Worm (Caenorhabditis elegans) whole organism, young adult: ENCODE data around the gene Y39F10A.6.

Experiments used
- B0019.2 ChIP-seq: fragments of 200-800 bp; sonication (Bioruptor generic); conservative IDR thresholded peaks from 2 replicates; pipeline ENCODE4 v1.3.6; 2022; ENCODE audit warnings: missing genetic modification reagents, missing genetic modification characterization, missing compliant biosample characterization
- C06A6.2 ChIP-seq: fragments of 200-800 bp; sonication (Bioruptor generic); conservative IDR thresholded peaks from 2 replicates; pipeline ENCODE4 v1.3.6; 2022; ENCODE audit warnings: missing genetic modification characterization, missing compliant biosample characterization
- F33H1.4 ChIP-seq: fragments of 200-800 bp; sonication (Bioruptor generic); IDR thresholded peaks from 2 replicates; pipeline ENCODE4 v1.3.6; 2022; ENCODE audit warnings: missing genetic modification reagents, missing genetic modification characterization, missing compliant biosample characterization
- F49E8.2 ChIP-seq: sonication (generic microtip); optimal IDR thresholded peaks from 3 replicates; lab custom pipeline; 2017; ENCODE audit warnings: missing genetic modification characterization, mild to moderate bottlenecking, missing compliant biosample characterization, antibody characterized with exemption, moderate library complexity; ENCODE audit not compliant: insufficient read depth
- K11D2.4 ChIP-seq: fragments of 200-800 bp; sonication (Bioruptor generic); IDR thresholded peaks from 2 replicates; pipeline ENCODE4 v1.3.6; 2022; ENCODE audit warnings: missing genetic modification reagents, missing genetic modification characterization, missing compliant biosample characterization
- K12H6.12 ChIP-seq: fragments of 200-800 bp; sonication (Bioruptor generic); optimal IDR thresholded peaks from 2 replicates; lab custom pipeline; 2018; ENCODE audit warnings: mild to moderate bottlenecking, missing genetic modification characterization, missing compliant biosample characterization
- T26A5.8 ChIP-seq: sonication (generic microtip); optimal IDR thresholded peaks from 2 replicates; lab custom pipeline; 2016; ENCODE audit warnings: missing genetic modification characterization, missing compliant biosample characterization
- Y53F4B.3 ChIP-seq: fragments of 200-800 bp; sonication (Bioruptor generic); IDR thresholded peaks from 2 replicates; pipeline ENCODE4 v1.3.6; 2022; ENCODE audit warnings: missing genetic modification reagents, missing genetic modification characterization, missing compliant biosample characterization
- ZK185.1 ChIP-seq: sonication (generic microtip); optimal IDR thresholded peaks from 2 replicates; lab custom pipeline; 2016; ENCODE audit warnings: mild to moderate bottlenecking, missing genetic modification characterization, missing compliant biosample characterization; ENCODE audit not compliant: poor library complexity, severe bottlenecking
- bed-1 ChIP-seq: fragments of 200-800 bp; sonication (Bioruptor generic); IDR thresholded peaks from 2 replicates; pipeline ENCODE4 v1.3.6; 2022; ENCODE audit warnings: missing genetic modification reagents, missing genetic modification characterization, missing compliant biosample characterization
- bed-2 ChIP-seq: fragments of 200-800 bp; sonication (Bioruptor generic); IDR thresholded peaks from 2 replicates; pipeline ENCODE4 v1.3.6; 2022; ENCODE audit warnings: missing genetic modification reagents, missing genetic modification characterization, missing compliant biosample characterization
- chd-7 ChIP-seq: sonication (generic microtip); optimal IDR thresholded peaks from 2 replicates; lab custom pipeline; 2016; ENCODE audit warnings: mild to moderate bottlenecking, missing genetic modification characterization, moderate library complexity, missing compliant biosample characterization
- die-1 ChIP-seq: sonication (generic microtip); optimal IDR thresholded peaks from 2 replicates; lab custom pipeline; 2016; ENCODE audit warnings: missing genotype, mild to moderate bottlenecking, missing genetic modification characterization, missing compliant biosample characterization
- dox-1 ChIP-seq: fragments of 200-800 bp; sonication (Bioruptor generic); IDR thresholded peaks from 2 replicates; pipeline ENCODE4 v1.3.6; 2022; ENCODE audit warnings: missing genetic modification reagents, missing genetic modification characterization, missing compliant biosample characterization
- egl-18 ChIP-seq: fragments of 200-800 bp; sonication (Bioruptor generic); IDR thresholded peaks from 2 replicates; pipeline ENCODE4 v1.3.6; 2022; ENCODE audit warnings: missing genetic modification reagents, missing genetic modification characterization, missing compliant biosample characterization
- egrh-3 ChIP-seq: fragments of 200-800 bp; sonication (Bioruptor generic); IDR thresholded peaks from 2 replicates; pipeline ENCODE4 v1.3.6; 2022; ENCODE audit warnings: missing genetic modification reagents, missing genetic modification characterization, missing compliant biosample characterization
- hlh-12 ChIP-seq: sonication (generic microtip); optimal IDR thresholded peaks from 2 replicates; lab custom pipeline; 2016; ENCODE audit warnings: missing genetic modification characterization, missing compliant biosample characterization
- hmg-1.2 ChIP-seq: fragments of 200-800 bp; sonication (Bioruptor generic); IDR thresholded peaks from 2 replicates; pipeline ENCODE4 v1.3.6; 2022; ENCODE audit warnings: missing genetic modification reagents, missing genetic modification characterization, missing compliant biosample characterization
- hmg-20 ChIP-seq: fragments of 200-800 bp; sonication (Bioruptor generic); IDR thresholded peaks from 2 replicates; pipeline ENCODE4 v1.3.6; 2022; ENCODE audit warnings: missing genetic modification reagents, missing genetic modification characterization, missing compliant biosample characterization
- lsy-27 ChIP-seq: sonication (generic microtip); optimal IDR thresholded peaks from 2 replicates; lab custom pipeline; 2017; ENCODE audit warnings: missing genetic modification characterization, mild to moderate bottlenecking, missing compliant biosample characterization, antibody characterized with exemption, missing genotype, borderline replicate concordance; ENCODE audit not compliant: insufficient read depth
- madf-3 ChIP-seq: fragments of 200-800 bp; sonication (Bioruptor generic); IDR thresholded peaks from 2 replicates; pipeline ENCODE4 v1.3.6; 2022; ENCODE audit warnings: missing genetic modification reagents, missing genetic modification characterization, missing compliant biosample characterization
- madf-6 ChIP-seq: fragments of 200-800 bp; sonication (Bioruptor generic); IDR thresholded peaks from 2 replicates; pipeline ENCODE4 v1.3.6; 2022; ENCODE audit warnings: missing genetic modification reagents, missing genetic modification characterization, missing compliant biosample characterization
- mxl-1 ChIP-seq: sonication (generic microtip); optimal IDR thresholded peaks from 2 replicates; lab custom pipeline; 2016; ENCODE audit warnings: missing genetic modification characterization, missing compliant biosample characterization
- somi-1 ChIP-seq: fragments of 200-800 bp; sonication (Bioruptor generic); optimal IDR thresholded peaks from 2 replicates; lab custom pipeline; 2018; ENCODE audit warnings: mild to moderate bottlenecking, missing genetic modification characterization, missing compliant biosample characterization
- tbp1 ChIP-seq: fragments of 200-800 bp; sonication (Bioruptor generic); optimal IDR thresholded peaks from 2 replicates; lab custom pipeline; 2018; ENCODE audit warnings: mild to moderate bottlenecking, missing genetic modification characterization, missing compliant biosample characterization
- unc-62 ChIP-seq: fragments of 150-350 bp; optimal IDR thresholded peaks from 2 replicates; lab custom pipeline; 2014; ENCODE audit warnings: missing biosample characterization, missing genetic modification reagents, missing genetic modification characterization
- zfh-2 ChIP-seq: fragments of 200-800 bp; sonication (Bioruptor generic); conservative IDR thresholded peaks from 2 replicates; pipeline ENCODE4 v1.3.6; 2022; ENCODE audit warnings: missing genetic modification reagents, missing genetic modification characterization, missing compliant biosample characterization
- zim-3 ChIP-seq: sonication (generic microtip); optimal IDR thresholded peaks from 2 replicates; lab custom pipeline; 2017; ENCODE audit warnings: mild to moderate bottlenecking, missing genetic modification characterization, moderate library complexity, missing compliant biosample characterization
- ztf-18 ChIP-seq: sonication (generic microtip); optimal IDR thresholded peaks from 2 replicates; lab custom pipeline; 2016; ENCODE audit warnings: missing genotype, mild to moderate bottlenecking, missing genetic modification characterization, missing compliant biosample characterization
- ztf-6 ChIP-seq: fragments of 200-800 bp; sonication (Bioruptor generic); IDR thresholded peaks from 2 replicates; pipeline ENCODE4 v1.3.6; 2022; ENCODE audit warnings: missing genetic modification reagents, missing genetic modification characterization, missing compliant biosample characterization

Gene Y39F10A.6

DNA sequence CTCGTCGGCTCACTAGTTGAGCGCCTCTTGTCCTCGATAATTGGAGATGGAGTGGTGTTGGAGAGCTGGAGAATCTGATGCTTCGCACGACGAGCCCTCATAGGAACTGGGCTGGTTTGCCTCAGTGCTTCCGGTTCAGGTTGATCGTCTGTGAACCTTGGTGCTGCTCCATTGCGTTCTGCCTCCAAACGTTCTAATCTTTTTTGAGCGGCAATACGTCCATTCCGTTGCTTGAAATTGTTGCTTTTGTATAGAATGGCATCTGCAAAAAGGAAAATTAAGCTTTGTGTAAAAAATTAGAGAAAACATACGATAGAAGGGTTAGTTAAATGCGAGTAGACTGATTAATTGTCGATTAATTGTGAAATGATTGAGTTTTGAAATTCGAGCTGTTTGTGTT, 29.5 kb upstream of the Y39F10A.6 start, which contains the start of gene F46F5.5:
Gene F46F5.5 (minus strand): TSS at position 101 of the 400 bp plus-strand sequence.
- TF ChIP-seq zfh-2 (GFP tag; lab: Robert Waterston, UW) (peak; percentile 66; the same call in 1 of the 2 replicates), ztf-18 (tag; lab: Kevin White, UChicago) (no peak)
- TF ChIP-seq, all 124 proteins: peak for 1

DNA sequence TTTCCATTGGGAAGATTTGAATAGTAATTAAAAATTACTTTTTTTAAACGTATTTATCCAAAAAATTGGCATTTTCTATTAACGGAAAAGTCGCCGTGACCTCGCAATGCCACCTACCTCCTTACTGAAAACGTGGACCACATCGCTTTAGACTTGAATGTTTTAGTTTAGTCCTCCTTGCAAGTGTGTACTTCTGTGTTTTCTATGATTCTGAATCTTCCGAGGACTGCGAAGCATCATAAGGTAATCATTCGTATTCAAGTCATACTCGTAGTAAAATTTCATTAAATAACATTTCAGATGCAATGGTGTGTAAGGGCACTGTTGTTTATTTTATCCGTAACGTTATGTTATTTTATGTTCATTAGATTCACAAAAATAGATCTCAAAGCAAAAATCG, 25.0 kb upstream of the Y39F10A.6 start, which contains the start of gene F46F5.11:
Gene F46F5.11 (plus strand): TSS at position 301 of the 400 bp plus-strand sequence.
- TF ChIP-seq hlh-12, result no peak
- TF ChIP-seq mxl-1 (tag; lab: Kevin White, UChicago), result no peak
- no peak for TF ChIP-seq dox-1 (GFP tag; lab: Robert Waterston, UW)
- no peak for TF ChIP-seq K11D2.4 (GFP tag; lab: Robert Waterston, UW)
- TF ChIP-seq hmg-20 (GFP tag; lab: Robert Waterston, UW), result no peak
- TF ChIP-seq F49E8.2 (tag; lab: Kevin White, UChicago), result no peak
- TF ChIP-seq T26A5.8 (tag; lab: Kevin White, UChicago), result no peak
- TF ChIP-seq tbp1 (GFP tag; lab: Kevin White, UChicago), result no peak
- TF ChIP-seq madf-6, result no peak

DNA sequence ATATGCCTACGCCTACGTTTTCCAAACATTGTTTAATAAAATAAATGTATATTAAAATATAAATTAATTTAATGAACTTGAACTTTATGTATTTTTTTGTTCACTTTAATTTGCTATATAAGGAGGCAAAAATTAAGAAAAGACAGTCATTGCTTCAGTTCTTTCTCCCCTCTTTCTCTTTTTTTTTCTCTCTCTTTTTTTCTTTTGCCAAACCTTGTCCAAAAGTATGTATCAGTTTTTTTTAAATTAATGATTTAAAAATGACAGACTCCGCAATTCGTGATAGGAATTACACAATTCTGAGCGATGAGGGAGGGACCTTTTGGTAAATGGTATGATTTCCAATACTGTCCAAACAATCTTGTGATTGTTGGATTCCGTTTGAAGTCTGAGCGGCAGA, 19.6 kb upstream of the Y39F10A.6 start, which contains the start of gene F46F5.13:
Gene F46F5.13 (plus strand): TSS at position 301 of the 400 bp plus-strand sequence.
- TF ChIP-seq zim-3 (tag; lab: Kevin White, UChicago) (no peak), K12H6.12 (tag; lab: Kevin White, UChicago) (no peak), egl-18 (GFP tag; lab: Robert Waterston, UW) (no peak), F33H1.4 (GFP tag; lab: Robert Waterston, UW) (no peak), egrh-3 (GFP tag; lab: Robert Waterston, UW) (no peak), ztf-6 (no peak), chd-7 (tag; lab: Kevin White, UChicago) (no peak), somi-1 (GFP tag; lab: Kevin White, UChicago) (no peak)

- no peak for TF ChIP-seq Y53F4B.3 (GFP tag; lab: Robert Waterston, UW)
- TF ChIP-seq B0019.2 (GFP tag; lab: Robert Waterston, UW), result no peak
- no peak for TF ChIP-seq madf-3
- no peak for TF ChIP-seq F33H1.4 (GFP tag; lab: Robert Waterston, UW)
These were observed 16.3 kb upstream of the Y39F10A.6 start, which contains the start of gene F46F5.14 for ce11 chrII:799700-800099. TSS of gene F46F5.14 (plus strand) at chrII:800000.

- TF ChIP-seq lsy-27 (tag; lab: Kevin White, UChicago) (no peak), ZK185.1 (tag; lab: Kevin White, UChicago) (no peak), unc-62 (GFP tag; lab: Kevin White, UChicago) (no peak), dox-1 (GFP tag; lab: Robert Waterston, UW) (no peak), bed-2 (GFP tag; lab: Robert Waterston, UW) (no peak), C06A6.2 (GFP tag; lab: Robert Waterston, UW) (no peak), die-1 (tag; lab: Kevin White, UChicago) (no peak), hmg-1.2 (GFP tag; lab: Robert Waterston, UW) (no peak), bed-1 (GFP tag; lab: Robert Waterston, UW) (no peak)
These were observed 14.0 kb upstream of the Y39F10A.6 start for ce11 chrII:797445-797844.
